Fruit fly (Drosophila melanogaster) whole organism: ENCODE measurements around the gene Csk.

Experiments
- CG8478 ChIP-seq: fragments of >200 bp; optimal IDR thresholded peaks from 2 replicates; lab custom pipeline; 2018; ENCODE audit warnings: inconsistent platforms
- EcR ChIP-seq, 2 experiments: fragments of >200 bp; optimal IDR thresholded peaks; 2 replicates each; lab custom pipeline; 2017; ENCODE audit warnings: missing biosample characterization in 2 of 2, missing genetic modification characterization in 2 of 2, missing genetic modification reagents in 2 of 2

DNA sequence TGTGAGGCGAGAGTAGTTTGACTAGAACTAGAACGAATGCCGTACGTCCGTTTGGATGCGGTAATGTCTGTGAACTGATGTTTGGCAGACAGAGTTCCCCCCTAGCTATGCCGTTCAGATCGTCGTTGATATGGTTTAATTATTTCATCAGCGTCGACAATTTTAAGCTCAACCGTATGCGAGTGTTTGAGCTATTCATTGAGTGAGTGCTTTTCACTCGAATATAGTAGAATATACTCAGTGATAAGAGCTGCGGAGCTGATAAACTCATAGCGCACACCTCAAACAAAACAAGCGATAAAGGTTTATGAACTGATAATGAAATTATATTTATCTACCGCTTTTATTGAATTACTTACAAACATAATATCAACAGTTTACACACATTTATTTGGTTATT is 37.5 kb upstream of the Csk start, which contains the start of gene CG6834:
- TF ChIP-seq CG8478 (no peak), EcR (GFP tag; optimal IDR thresholded peaks at IDR 0.05; lab: Kevin White, UChicago) (no peak)
